Fruit fly (Drosophila melanogaster) whole organism, embryonic: Measurements from ENCODE around the gene CG42828.
A peak's percentile ranks its signal among the peaks of the same experiment; 100 is the strongest.

Source experiments
- Adf1 ChIP-seq: fragments of 200-800 bp; sonication (Bioruptor generic); IDR thresholded peaks from 2 replicates; pipeline ENCODE4 v1.3.6; 2022; ENCODE audit warnings: missing biosample characterization, missing genetic modification characterization
- Asciz ChIP-seq: fragments of 200-800 bp; sonication (Bioruptor generic); optimal IDR thresholded peaks from 2 replicates; lab custom pipeline; 2017; ENCODE audit warnings: missing biosample characterization, mild to moderate bottlenecking, missing genetic modification characterization, missing genetic modification reagents
- Bgb ChIP-seq: fragments of 200-800 bp; sonication (Bioruptor generic); IDR thresholded peaks from 2 replicates; pipeline ENCODE4 v1.3.6; 2022; ENCODE audit warnings: missing biosample characterization, missing genetic modification characterization; ENCODE audit not compliant: partially characterized antibody
- CG14667 ChIP-seq: fragments of 200-800 bp; sonication (Bioruptor generic); IDR thresholded peaks from 2 replicates; pipeline ENCODE4 v1.3.6; 2022; ENCODE audit warnings: missing biosample characterization, missing genetic modification characterization
- CG14710 ChIP-seq: fragments of 200-800 bp; sonication (Bioruptor generic); optimal IDR thresholded peaks from 3 replicates; lab custom pipeline; 2019; ENCODE audit warnings: missing biosample characterization, mild to moderate bottlenecking, missing genetic modification characterization, moderate library complexity
- CG16779 ChIP-seq: fragments of 200-800 bp; sonication (Bioruptor generic); IDR thresholded peaks from 2 replicates; pipeline ENCODE4 v1.3.6; 2022; ENCODE audit warnings: missing biosample characterization, missing genetic modification characterization
- CG17328 ChIP-seq: fragments of 200-800 bp; sonication (Bioruptor generic); IDR thresholded peaks from 2 replicates; pipeline ENCODE4 v1.3.6; 2022; ENCODE audit warnings: missing biosample characterization, missing genetic modification characterization
- CG17361 ChIP-seq: fragments of 200-800 bp; sonication (Bioruptor generic); IDR thresholded peaks from 3 replicates; pipeline ENCODE4 v1.3.6; 2022; ENCODE audit warnings: missing biosample characterization, missing genetic modification characterization
- CG18262 ChIP-seq: fragments of 200-800 bp; optimal IDR thresholded peaks from 3 replicates; lab custom pipeline; 2019; ENCODE audit warnings: missing biosample characterization, mild to moderate bottlenecking, missing genetic modification characterization, moderate library complexity
- CG18764 ChIP-seq: fragments of 200-800 bp; sonication (Bioruptor generic); optimal IDR thresholded peaks from 3 replicates; lab custom pipeline; 2016; ENCODE audit warnings: missing biosample characterization, missing genetic modification characterization
- CG2875 ChIP-seq: fragments of 200-800 bp; sonication (Bioruptor generic); optimal IDR thresholded peaks from 2 replicates; lab custom pipeline; 2017; ENCODE audit warnings: missing biosample characterization, mild to moderate bottlenecking, missing genetic modification characterization, missing genetic modification reagents
- CG31365 ChIP-seq: fragments of 200-800 bp; sonication (Bioruptor generic); optimal IDR thresholded peaks from 2 replicates; lab custom pipeline; 2018; ENCODE audit warnings: missing biosample characterization, mild to moderate bottlenecking, missing genetic modification characterization
- CG4820 ChIP-seq: fragments of 200-800 bp; sonication (Bioruptor generic); optimal IDR thresholded peaks from 3 replicates; lab custom pipeline; 2016; ENCODE audit warnings: missing biosample characterization, missing genetic modification characterization
- CG9609 ChIP-seq: fragments of 200-800 bp; sonication (Bioruptor generic); optimal IDR thresholded peaks from 3 replicates; lab custom pipeline; 2016; ENCODE audit warnings: missing biosample characterization, missing genetic modification characterization
- CG9876 ChIP-seq: fragments of 200-800 bp; sonication (Bioruptor generic); optimal IDR thresholded peaks from 2 replicates; lab custom pipeline; 2016; ENCODE audit warnings: missing biosample characterization, missing genetic modification characterization
- CrebB ChIP-seq: fragments of 200-800 bp; sonication (Bioruptor generic); optimal IDR thresholded peaks from 3 replicates; lab custom pipeline; 2018; ENCODE audit warnings: missing biosample characterization, mild to moderate bottlenecking, missing genetic modification characterization
- Dek ChIP-seq: fragments of 200-800 bp; sonication (Bioruptor generic); optimal IDR thresholded peaks from 3 replicates; lab custom pipeline; 2019; ENCODE audit warnings: missing biosample characterization, mild to moderate bottlenecking, missing genetic modification characterization, moderate library complexity
- Elba2 ChIP-seq: fragments of 200-800 bp; sonication (Bioruptor generic); optimal IDR thresholded peaks from 3 replicates; lab custom pipeline; 2016; ENCODE audit warnings: missing biosample characterization, missing genetic modification characterization
- Fer2 ChIP-seq: fragments of 200-800 bp; sonication (Bioruptor generic); optimal IDR thresholded peaks from 2 replicates; lab custom pipeline; 2018; ENCODE audit warnings: missing biosample characterization, mild to moderate bottlenecking, missing genetic modification characterization, moderate library complexity
- Gug ChIP-seq: fragments of 200-800 bp; sonication (Bioruptor generic); IDR thresholded peaks from 4 replicates; pipeline ENCODE4 v1.3.6; 2022; ENCODE audit warnings: missing biosample characterization, missing genetic modification characterization
- H2.0 ChIP-seq: fragments of 200-800 bp; sonication (Bioruptor generic); IDR thresholded peaks from 2 replicates; pipeline ENCODE4 v1.3.6; 2022; ENCODE audit warnings: missing biosample characterization, missing genetic modification characterization
- HHEX ChIP-seq: fragments of 200-800 bp; sonication (Bioruptor generic); optimal IDR thresholded peaks from 3 replicates; lab custom pipeline; 2017; ENCODE audit warnings: missing biosample characterization, mild to moderate bottlenecking, missing genetic modification characterization, missing genetic modification reagents
- HLH3B ChIP-seq: fragments of 200-800 bp; sonication (Bioruptor generic); IDR thresholded peaks from 2 replicates; pipeline ENCODE4 v1.3.6; 2022; ENCODE audit warnings: missing biosample characterization, missing genetic modification characterization
- HLH4C ChIP-seq: fragments of 200-800 bp; sonication (Bioruptor generic); IDR thresholded peaks from 3 replicates; pipeline ENCODE4 v1.3.6; 2022; ENCODE audit warnings: missing biosample characterization, missing genetic modification characterization; ENCODE audit not compliant: partially characterized antibody
- Hsf ChIP-seq: fragments of 200-800 bp; sonication (Bioruptor generic); optimal IDR thresholded peaks from 3 replicates; lab custom pipeline; 2016; ENCODE audit warnings: missing biosample characterization, missing genetic modification characterization
- Kr ChIP-seq: fragments of 200-800 bp; sonication (Bioruptor generic); optimal IDR thresholded peaks from 2 replicates; lab custom pipeline; 2017; ENCODE audit warnings: missing biosample characterization, mild to moderate bottlenecking, missing genetic modification characterization
- Max ChIP-seq: fragments of 200-800 bp; sonication (Bioruptor generic); optimal IDR thresholded peaks from 2 replicates; lab custom pipeline; 2016; ENCODE audit warnings: missing biosample characterization, mild to moderate bottlenecking, missing genetic modification characterization
- PHDP ChIP-seq: fragments of 200-800 bp; sonication (Bioruptor generic); optimal IDR thresholded peaks from 3 replicates; lab custom pipeline; 2018; ENCODE audit warnings: missing biosample characterization, mild to moderate bottlenecking, missing genetic modification characterization, moderate library complexity
- Rfx ChIP-seq: fragments of 200-800 bp; sonication (Bioruptor generic); IDR thresholded peaks from 2 replicates; pipeline ENCODE4 v1.3.6; 2022; ENCODE audit warnings: missing biosample characterization, missing genetic modification characterization
- Sox102F ChIP-seq: fragments of 200-800 bp; sonication (Bioruptor generic); optimal IDR thresholded peaks from 2 replicates; lab custom pipeline; 2018; ENCODE audit warnings: missing biosample characterization, mild to moderate bottlenecking, missing genetic modification characterization, moderate library complexity
- Taf1 ChIP-seq: fragments of 200-800 bp; sonication (Bioruptor generic); IDR thresholded peaks from 2 replicates; pipeline ENCODE4 v1.3.6; 2022; ENCODE audit warnings: missing biosample characterization, missing genetic modification characterization
- ab ChIP-seq: fragments of 200-800 bp; sonication (Bioruptor generic); optimal IDR thresholded peaks from 2 replicates; lab custom pipeline; 2016; ENCODE audit warnings: missing biosample characterization, missing genetic modification characterization
- ase ChIP-seq: fragments of 200-800 bp; sonication (Bioruptor generic); IDR thresholded peaks from 3 replicates; pipeline ENCODE4 v1.3.6; 2022; ENCODE audit warnings: missing biosample characterization, missing genetic modification characterization
- bigmax ChIP-seq: fragments of 200-800 bp; sonication (Bioruptor generic); optimal IDR thresholded peaks from 2 replicates; lab custom pipeline; 2018; ENCODE audit warnings: missing biosample characterization, mild to moderate bottlenecking, missing genetic modification characterization
- chinmo ChIP-seq: fragments of 200-800 bp; sonication (Bioruptor generic); IDR thresholded peaks from 4 replicates; pipeline ENCODE4 v1.3.6; 2022; ENCODE audit warnings: missing biosample characterization, missing genetic modification characterization; ENCODE audit not compliant: partially characterized antibody
- emc ChIP-seq: fragments of 200-800 bp; sonication (Bioruptor generic); optimal IDR thresholded peaks from 2 replicates; lab custom pipeline; 2016; ENCODE audit warnings: missing biosample characterization, missing genetic modification characterization
- eyg ChIP-seq: fragments of 200-800 bp; sonication (Bioruptor generic); optimal IDR thresholded peaks from 3 replicates; lab custom pipeline; 2016; ENCODE audit warnings: missing biosample characterization, missing genetic modification characterization
- fd64A ChIP-seq: fragments of 200-800 bp; sonication (Bioruptor generic); optimal IDR thresholded peaks from 3 replicates; lab custom pipeline; 2018; ENCODE audit warnings: missing biosample characterization, mild to moderate bottlenecking, missing genetic modification characterization
- insv ChIP-seq, 2 experiments: fragments of 200-800 bp; sonication (Bioruptor generic); optimal IDR thresholded peaks; 3 replicates each; lab custom pipeline; 2016 to 2018; ENCODE audit warnings: missing biosample characterization in 2 of 2, missing genetic modification characterization in 2 of 2
- knrl ChIP-seq: fragments of 200-800 bp; sonication (Bioruptor generic); IDR thresholded peaks from 3 replicates; pipeline ENCODE4 v1.3.6; 2022; ENCODE audit warnings: missing biosample characterization, missing genetic modification characterization; ENCODE audit not compliant: partially characterized antibody
- lbe ChIP-seq: fragments of 200-800 bp; sonication (Bioruptor generic); optimal IDR thresholded peaks from 2 replicates; lab custom pipeline; 2016; ENCODE audit warnings: missing biosample characterization, mild to moderate bottlenecking, missing genetic modification characterization
- nom ChIP-seq: fragments of 200-800 bp; sonication (Bioruptor generic); optimal IDR thresholded peaks from 2 replicates; lab custom pipeline; 2017; ENCODE audit warnings: missing biosample characterization, missing genetic modification characterization, mild to moderate bottlenecking, moderate library complexity, missing genetic modification reagents
- ranshi ChIP-seq: fragments of 200-800 bp; sonication (Bioruptor generic); IDR thresholded peaks from 2 replicates; pipeline ENCODE4 v1.3.6; 2022; ENCODE audit warnings: missing biosample characterization, missing genetic modification characterization
- sc ChIP-seq, 3 experiments: fragments of >200 bp in 2 of 3; fragments of 200-800 bp in 1 of 3; sonication (Bioruptor generic) in 1 of 3; optimal IDR thresholded peaks; 2 replicates in 2 of 3; 3 replicates in 1 of 3; lab custom pipeline; 2017; ENCODE audit warnings: mild to moderate bottlenecking in 1 of 3, missing biosample characterization in 1 of 3, missing genetic modification characterization in 1 of 3, missing genetic modification reagents in 1 of 3
- shn ChIP-seq: fragments of 200-800 bp; sonication (Bioruptor generic); optimal IDR thresholded peaks from 3 replicates; lab custom pipeline; 2016; ENCODE audit warnings: missing biosample characterization, missing genetic modification characterization
- sr ChIP-seq: fragments of 200-800 bp; sonication (Bioruptor generic); IDR thresholded peaks from 3 replicates; pipeline ENCODE4 v1.3.6; 2022; ENCODE audit warnings: missing biosample characterization, missing genetic modification characterization
- stc ChIP-seq: fragments of 200-800 bp; sonication (Bioruptor generic); IDR thresholded peaks from 2 replicates; pipeline ENCODE4 v1.3.6; 2022; ENCODE audit warnings: missing biosample characterization, missing genetic modification characterization
- tap ChIP-seq: fragments of 200-800 bp; optimal IDR thresholded peaks from 3 replicates; lab custom pipeline; 2019; ENCODE audit warnings: missing biosample characterization, mild to moderate bottlenecking, missing genetic modification characterization, moderate library complexity
- wdn ChIP-seq: fragments of 200-800 bp; sonication (Bioruptor generic); IDR thresholded peaks from 2 replicates; pipeline ENCODE4 v1.3.6; 2022; ENCODE audit warnings: missing biosample characterization, missing genetic modification characterization
- wek ChIP-seq: fragments of 200-800 bp; sonication (Bioruptor generic); optimal IDR thresholded peaks from 3 replicates; lab custom pipeline; 2018; ENCODE audit warnings: missing biosample characterization, mild to moderate bottlenecking, missing genetic modification characterization, moderate library complexity

CG42828 gene

DNA sequence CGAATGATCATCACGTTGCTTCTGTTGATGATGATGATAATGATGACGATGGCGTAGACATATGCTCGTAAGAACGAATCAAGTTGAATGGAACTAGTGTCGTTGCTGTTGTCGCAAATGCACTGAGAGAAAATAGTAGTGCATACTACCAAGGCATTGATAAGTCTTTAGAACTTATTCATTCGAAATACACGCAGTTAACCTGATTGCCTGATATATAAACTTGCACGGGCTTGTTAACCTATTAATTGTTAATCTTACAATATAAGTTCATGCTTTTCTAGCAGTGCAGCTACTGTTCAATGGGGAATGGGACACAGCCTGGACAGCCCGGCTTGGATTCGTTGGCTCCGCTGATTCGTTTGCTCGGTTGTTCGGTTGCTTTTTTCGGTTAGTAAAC lies 47.2 kb upstream of the CG42828 start (continued):
- TF ChIP-seq HLH3B (GFP tag; lab: Robert Waterston, UW) (peak; percentile 81), CG9876 (GFP tag; lab: Kevin White, UChicago) (peak; percentile 77), nom (GFP tag; lab: Kevin White, UChicago) (peak; percentile 91), sc (optimal IDR thresholded peaks at IDR 0.05; lab: Kevin White, UChicago) (no peak), sc (GFP tag; optimal IDR thresholded peaks at IDR 0.05; lab: Kevin White, UChicago) (peak; percentile 86), sr (GFP tag; lab: Robert Waterston, UW) (no peak; the same call in 2 of the 3 replicates), PHDP (tag; lab: Kevin White, UChicago) (peak; percentile 83), CG14710 (tag; lab: Kevin White, UChicago) (peak; percentile 89), CrebB (tag; lab: Kevin White, UChicago) (peak; percentile 79), Adf1 (GFP tag; lab: Robert Waterston, UW) (0 out of 2 replicates have a peak, but pooled peaks have one; percentile 14), ab (GFP tag; lab: Kevin White, UChicago) (peak; percentile 83), CG18262 (tag; lab: Kevin White, UChicago) (peak; percentile 91), Bgb (no peak), Hsf (peak; percentile 91), shn (peak; percentile 68), CG17361 (GFP tag; lab: Robert Waterston, UW) (peak; percentile 86), CG14667 (GFP tag; lab: Robert Waterston, UW) (peak; percentile 71; the same call in 1 of the 2 replicates), Asciz (peak; percentile 65), HLH4C (GFP tag; lab: Robert Waterston, UW) (no peak), tap (tag; lab: Kevin White, UChicago) (peak; percentile 82), Dek (tag; lab: Kevin White, UChicago) (peak; percentile 69), CG18764 (GFP tag; lab: Kevin White, UChicago) (peak; percentile 77), Kr (GFP tag; lab: Kevin White, UChicago) (no peak), wdn (GFP tag; lab: Robert Waterston, UW) (peak; percentile 67), stc (GFP tag; lab: Robert Waterston, UW) (peak; percentile 76), Max (GFP tag; lab: Kevin White, UChicago) (peak; percentile 82), Sox102F (peak; percentile 78), fd64A (GFP tag; lab: Kevin White, UChicago) (peak; percentile 82), CG9609 (GFP tag; lab: Kevin White, UChicago) (peak; percentile 80), chinmo (GFP tag; lab: Robert Waterston, UW) (no peak), CG2875 (GFP tag; lab: Kevin White, UChicago) (peak; percentile 82), H2.0 (GFP tag; lab: Robert Waterston, UW) (peak; percentile 80), Fer2 (tag; lab: Kevin White, UChicago) (peak; percentile 23), Elba2 (GFP tag; lab: Kevin White, UChicago) (no peak), insv (GFP tag; optimal IDR thresholded peaks at IDR 0.05; lab: Kevin White, UChicago) (no peak), CG17328 (peak; percentile 77), ranshi (GFP tag; lab: Robert Waterston, UW) (peak; percentile 79; the same call in 1 of the 2 replicates)

DNA sequence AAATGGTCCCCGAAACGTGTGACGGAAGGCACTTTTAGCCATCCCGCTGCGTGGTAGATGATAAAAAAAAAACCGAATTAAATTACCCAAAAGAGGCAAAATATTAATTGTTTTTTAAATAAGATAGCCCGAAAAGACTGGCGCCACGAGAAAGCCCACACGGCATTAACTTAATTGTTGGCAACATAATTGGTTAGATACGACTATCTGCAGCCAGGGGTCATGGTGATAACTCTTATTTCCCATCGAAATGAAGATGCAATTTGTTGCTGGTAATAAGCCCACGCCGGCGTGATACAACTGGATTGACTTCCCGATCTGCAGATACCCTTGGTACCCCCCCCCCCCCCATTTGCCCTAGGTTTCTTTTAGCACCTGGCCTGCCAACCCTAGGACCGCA lies 45.8 kb upstream of the CG42828 start:
- no peak for TF ChIP-seq ase
- TF ChIP-seq CG4820 (GFP tag; lab: Kevin White, UChicago), result no peak
- TF ChIP-seq Taf1 (GFP tag; lab: Robert Waterston, UW), result no peak
- TF ChIP-seq knrl, result no peak
- no peak for TF ChIP-seq sr (GFP tag; lab: Robert Waterston, UW)
- no peak for TF ChIP-seq emc (GFP tag; lab: Kevin White, UChicago)
- no peak for TF ChIP-seq lbe (GFP tag; lab: Kevin White, UChicago)
- no peak for TF ChIP-seq CG16779 (GFP tag; lab: Robert Waterston, UW)
- no peak for TF ChIP-seq wek (GFP tag; lab: Kevin White, UChicago)
- no peak for TF ChIP-seq Rfx (GFP tag; lab: Robert Waterston, UW)
- no peak for TF ChIP-seq eyg (GFP tag; lab: Kevin White, UChicago)
- no peak for TF ChIP-seq HHEX (GFP tag; lab: Kevin White, UChicago)
- no peak for TF ChIP-seq Gug (GFP tag; lab: Robert Waterston, UW)
- no peak for TF ChIP-seq CG31365
- no peak for TF ChIP-seq bigmax (GFP tag; lab: Kevin White, UChicago)
